Fruit fly (Drosophila melanogaster): ENCODE results near the gene ppl.

- no peak for TF ChIP-seq CG8478 (optimal IDR thresholded peaks at IDR 0.05)
- no peak for TF ChIP-seq CTCF (optimal IDR thresholded peaks at IDR 0.05)
Measured at dm6 chr3L:21243417-21243816, 37.9 kb downstream of the ppl start.

All from S2 (cell line).